Worm (Caenorhabditis elegans): ENCODE data around the gene der-2.

ce11 chrIII:7201378-7202256, 21.3 kb downstream of the der-2 start, which contains the start of gene dpy-31:
- TF ChIP-seq mdl-1 (tag; optimal IDR thresholded peaks at IDR 0.05) (no peak), nhr-25 (tag; optimal IDR thresholded peaks at IDR 0.05) (peak; percentile 80), ama-1 (optimal IDR thresholded peaks at IDR 0.05) (no peak), nhr-237 (tag; optimal IDR thresholded peaks at IDR 0.05) (no peak), nhr-11 (tag; optimal IDR thresholded peaks at IDR 0.05) (no peak), pqm-1 (tag; optimal IDR thresholded peaks at IDR 0.05) (no peak), nfya-1 (tag; optimal IDR thresholded peaks at IDR 0.05; ENCODE audit: insufficient read depth) (no peak), ceh-9 (tag; optimal IDR thresholded peaks at IDR 0.05) (no peak), elt-1 (tag; optimal IDR thresholded peaks at IDR 0.05) (no peak), ztf-11 (tag; optimal IDR thresholded peaks at IDR 0.05) (no peak), zag-1 (tag; optimal IDR thresholded peaks at IDR 0.05) (no peak)

Data from whole organism, L3 larva.